Worm (Caenorhabditis elegans) whole organism, L4 larva: ENCODE results near the gene btb-12.

Experiments used
- ama-1 ChIP-seq: fragments of 150-350 bp; optimal IDR thresholded peaks from 2 replicates; lab custom pipeline; 2014; ENCODE audit warnings: inconsistent platforms, mixed read lengths
- ceh-82 ChIP-seq: sonication (generic microtip); optimal IDR thresholded peaks from 2 replicates; lab custom pipeline; 2017; ENCODE audit warnings: missing biosample characterization, missing genetic modification characterization
- duxl-1 ChIP-seq: sonication (generic microtip); optimal IDR thresholded peaks from 2 replicates; lab custom pipeline; 2016; ENCODE audit warnings: mild to moderate bottlenecking, missing genetic modification characterization, moderate library complexity, missing compliant biosample characterization; ENCODE audit not compliant: poor library complexity
- fos-1 ChIP-seq: fragments of 150-350 bp; optimal IDR thresholded peaks from 2 replicates; lab custom pipeline; 2014; ENCODE audit warnings: missing biosample characterization, missing genetic modification characterization
- lin-39 ChIP-seq: fragments of 150-350 bp; optimal IDR thresholded peaks from 2 replicates; lab custom pipeline; 2014; ENCODE audit warnings: missing biosample characterization, missing genetic modification reagents, missing genetic modification characterization
- mdt-29 ChIP-seq: fragments of 200-800 bp; sonication (Bioruptor generic); IDR thresholded peaks from 2 replicates; pipeline ENCODE4 v1.3.6; 2022; ENCODE audit warnings: missing genetic modification reagents, missing genetic modification characterization, missing compliant biosample characterization
- nhr-10 ChIP-seq: fragments of 150-350 bp; optimal IDR thresholded peaks from 2 replicates; lab custom pipeline; 2014; ENCODE audit warnings: missing biosample characterization, missing genetic modification characterization
- nhr-237 ChIP-seq: sonication (generic microtip); optimal IDR thresholded peaks from 2 replicates; lab custom pipeline; 2017; ENCODE audit warnings: missing biosample characterization, missing genetic modification characterization
- nhr-28 ChIP-seq: fragments of 150-350 bp; optimal IDR thresholded peaks from 2 replicates; lab custom pipeline; 2014; ENCODE audit warnings: missing biosample characterization, missing genetic modification characterization
- pha-4 ChIP-seq, 2 experiments: fragments of 150-350 bp in 1 of 2; fragments of 200-800 bp in 1 of 2; sonication (Bioruptor generic) in 1 of 2; IDR thresholded peaks in 1 of 2; optimal IDR thresholded peaks in 1 of 2; 2 replicates each; pipeline versions ENCODE4 v1.3.6 to Lab custom; 2014 to 2022; ENCODE audit warnings: missing genetic modification characterization in 2 of 2, missing genetic modification reagents in 2 of 2, missing biosample characterization in 1 of 2, missing compliant biosample characterization in 1 of 2
- snpc-4 ChIP-seq: fragments of 150-350 bp; optimal IDR thresholded peaks from 2 replicates; lab custom pipeline; 2014; ENCODE audit warnings: missing biosample characterization, missing genetic modification characterization
- unc-39 ChIP-seq: sonication (generic microtip); optimal IDR thresholded peaks from 2 replicates; lab custom pipeline; 2017; ENCODE audit warnings: missing biosample characterization, missing genetic modification characterization
- unc-62 ChIP-seq, 3 experiments: fragments of 150-350 bp in 1 of 3; sonication (generic microtip); optimal IDR thresholded peaks in 2 of 3; peaks in 1 of 3; 1 replicate in 1 of 3; 2 replicates in 2 of 3; lab custom pipeline; 2014 to 2017; ENCODE audit warnings: missing biosample characterization in 3 of 3, missing genetic modification characterization in 3 of 3, missing genetic modification reagents in 3 of 3, missing genotype in 1 of 3

DNA sequence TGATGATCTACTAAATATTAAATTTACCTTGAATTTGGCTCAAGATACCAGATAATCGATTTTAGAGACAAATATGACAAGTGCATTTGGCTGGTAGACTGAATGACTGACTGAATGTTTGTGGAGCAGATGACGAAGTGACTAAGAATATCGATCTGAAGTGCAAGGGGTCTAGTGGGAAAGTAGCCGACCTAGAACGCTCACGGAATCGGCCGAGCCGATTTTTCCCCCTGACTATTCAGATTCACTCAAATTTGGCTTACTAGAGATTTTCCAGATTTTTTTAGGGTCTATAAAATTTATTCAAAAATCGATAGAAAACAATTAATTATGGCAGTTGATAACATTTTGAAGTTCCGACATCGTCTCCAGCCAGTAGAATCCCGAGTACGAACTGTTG, 39.5 kb downstream of the btb-12 start, which contains the start of gene fbxc-26:
- TF ChIP-seq pha-4 (GFP tag; IDR thresholded peaks at IDR 0.05; lab: Robert Waterston, UW) (no peak), pha-4 (tag; optimal IDR thresholded peaks at IDR 0.05; lab: Kevin White, UChicago) (no peak), ama-1 (lab: Kevin White, UChicago) (no peak), nhr-28 (tag; lab: Kevin White, UChicago) (no peak), snpc-4 (tag; lab: Kevin White, UChicago) (no peak), lin-39 (no peak), nhr-10 (tag; lab: Kevin White, UChicago) (no peak), fos-1 (tag; lab: Kevin White, UChicago) (no peak), duxl-1 (tag; lab: Kevin White, UChicago) (no peak), mdt-29 (no peak), nhr-237 (tag; lab: Kevin White, UChicago) (no peak), unc-62 (GFP tag; optimal IDR thresholded peaks at IDR 0.05 in 1 of 2; lab: Kevin White, UChicago) (no peak), unc-62 (tag; optimal IDR thresholded peaks at IDR 0.05; lab: Kevin White, UChicago) (no peak), ceh-82 (tag; lab: Kevin White, UChicago) (no peak), unc-39 (tag; lab: Kevin White, UChicago) (no peak)
